Worm (Caenorhabditis elegans) whole organism, L1 larva: ENCODE results near the gene wdr-4.
A peak's percentile ranks its signal among the peaks of the same experiment; 100 is the strongest.

Experiments used
- C16A3.4 ChIP-seq: fragments of 150-350 bp; optimal IDR thresholded peaks from 2 replicates; lab custom pipeline; 2014; ENCODE audit warnings: missing biosample characterization, missing genetic modification characterization
- C34B4.2 ChIP-seq: sonication (generic microtip); optimal IDR thresholded peaks from 2 replicates; lab custom pipeline; 2017; ENCODE audit warnings: mild to moderate bottlenecking, missing genetic modification characterization, missing compliant biosample characterization
- aly-2 ChIP-seq: fragments of 150-350 bp; optimal IDR thresholded peaks from 2 replicates; lab custom pipeline; 2014; ENCODE audit warnings: missing biosample characterization, missing genetic modification characterization
- ama-1 ChIP-seq: fragments of 150-350 bp; optimal IDR thresholded peaks from 2 replicates; lab custom pipeline; 2014
- blmp-1 ChIP-seq: fragments of 150-350 bp; optimal IDR thresholded peaks from 2 replicates; lab custom pipeline; 2014; ENCODE audit warnings: missing biosample characterization, missing genetic modification characterization
- ceh-8 ChIP-seq: fragments of 200-800 bp; sonication (Bioruptor generic); optimal IDR thresholded peaks from 2 replicates; lab custom pipeline; 2018; ENCODE audit warnings: mild to moderate bottlenecking, missing genetic modification characterization, moderate library complexity, missing compliant biosample characterization
- ceh-82 ChIP-seq, 3 experiments: fragments of 150-350 bp in 1 of 3; sonication (generic microtip) in 2 of 3; optimal IDR thresholded peaks; 2 replicates each; lab custom pipeline; 2014 to 2017; ENCODE audit warnings: missing biosample characterization in 3 of 3, missing genetic modification characterization in 3 of 3
- ces-1 ChIP-seq: fragments of 150-350 bp; optimal IDR thresholded peaks from 2 replicates; lab custom pipeline; 2014; ENCODE audit warnings: missing biosample characterization, missing genetic modification reagents, missing genetic modification characterization
- dpl-1 ChIP-seq, 3 experiments: fragments of 150-350 bp in 2 of 3; sonication (generic microtip) in 1 of 3; optimal IDR thresholded peaks; 2 replicates each; lab custom pipeline; 2014 to 2017; ENCODE audit warnings: missing biosample characterization in 3 of 3, missing genetic modification characterization in 3 of 3, missing genetic modification reagents in 3 of 3
- dsc-1 ChIP-seq: sonication (generic microtip); optimal IDR thresholded peaks from 2 replicates; lab custom pipeline; 2016; ENCODE audit warnings: mild to moderate bottlenecking, missing genetic modification characterization, missing compliant biosample characterization
- efl-1 ChIP-seq, 4 experiments: fragments of 150-350 bp; optimal IDR thresholded peaks in 3 of 4; peaks in 1 of 4; 1 replicate in 1 of 4; 2 replicates in 3 of 4; lab custom pipeline; 2014; ENCODE audit warnings: missing biosample characterization in 2 of 4, missing genetic modification characterization in 2 of 4, missing genetic modification reagents in 2 of 4
- egl-13 ChIP-seq: sonication (generic microtip); optimal IDR thresholded peaks from 2 replicates; lab custom pipeline; 2016; ENCODE audit warnings: missing genotype, missing genetic modification reagents, missing genetic modification characterization, missing compliant biosample characterization
- elt-2 ChIP-seq: sonication (generic microtip); optimal IDR thresholded peaks from 2 replicates; lab custom pipeline; 2016; ENCODE audit warnings: missing genetic modification characterization, mild to moderate bottlenecking, inconsistent platforms, missing compliant biosample characterization, missing genetic modification reagents
- ets-5 ChIP-seq: fragments of 200-800 bp; sonication (Bioruptor generic); IDR thresholded peaks from 2 replicates; pipeline ENCODE4 v1.3.6; 2022; ENCODE audit warnings: missing genetic modification characterization, missing compliant biosample characterization
- fkh-10 ChIP-seq: sonication (generic microtip); optimal IDR thresholded peaks from 2 replicates; lab custom pipeline; 2017; ENCODE audit warnings: missing biosample characterization, missing genetic modification reagents, missing genetic modification characterization
- fkh-4 ChIP-seq: sonication (generic microtip); optimal IDR thresholded peaks from 2 replicates; lab custom pipeline; 2016; ENCODE audit warnings: missing compliant biosample characterization, missing genetic modification characterization, borderline replicate concordance
- fkh-8 ChIP-seq: sonication (generic microtip); optimal IDR thresholded peaks from 2 replicates; lab custom pipeline; 2016; ENCODE audit warnings: mild to moderate bottlenecking, missing genetic modification characterization, missing compliant biosample characterization
- grh-1 ChIP-seq: fragments of 200-800 bp; sonication (Bioruptor generic); IDR thresholded peaks from 2 replicates; pipeline ENCODE4 v1.3.6; 2022; ENCODE audit warnings: missing genetic modification reagents, missing genetic modification characterization, missing compliant biosample characterization
- hlh-17 ChIP-seq: fragments of 200-800 bp; sonication (Bioruptor generic); optimal IDR thresholded peaks from 2 replicates; lab custom pipeline; 2018; ENCODE audit warnings: missing genetic modification characterization, mild to moderate bottlenecking, missing compliant biosample characterization, moderate library complexity, borderline replicate concordance
- hlh-4 ChIP-seq: sonication (generic microtip); optimal IDR thresholded peaks from 2 replicates; lab custom pipeline; 2016; ENCODE audit warnings: mild to moderate bottlenecking, missing genetic modification characterization, missing compliant biosample characterization
- hpl-2 ChIP-seq: fragments of 150-350 bp; optimal IDR thresholded peaks from 2 replicates; lab custom pipeline; 2014; ENCODE audit warnings: missing biosample characterization, missing genetic modification reagents, missing genetic modification characterization
- isw-1 ChIP-seq: fragments of 200-800 bp; sonication (Bioruptor generic); IDR thresholded peaks from 2 replicates; pipeline ENCODE4 v1.3.6; 2022; ENCODE audit warnings: missing genetic modification characterization, missing compliant biosample characterization
- lin-14 ChIP-seq: fragments of 200-800 bp; sonication (Bioruptor generic); optimal IDR thresholded peaks from 2 replicates; lab custom pipeline; 2018; ENCODE audit warnings: mild to moderate bottlenecking, missing genetic modification characterization, moderate library complexity, missing compliant biosample characterization
- lin-15B ChIP-seq: fragments of 150-350 bp; sonication (generic microtip); optimal IDR thresholded peaks from 3 replicates; lab custom pipeline; 2014; ENCODE audit warnings: missing biosample characterization, missing genetic modification characterization
- lsy-2 ChIP-seq, 2 experiments: fragments of 150-350 bp; optimal IDR thresholded peaks; 2 replicates each; lab custom pipeline; 2014; ENCODE audit warnings: missing biosample characterization in 2 of 2, missing genetic modification characterization in 2 of 2
- mab-9 ChIP-seq: fragments of 200-800 bp; sonication (Bioruptor generic); IDR thresholded peaks from 2 replicates; pipeline ENCODE4 v1.3.6; 2022; ENCODE audit warnings: missing genetic modification reagents, missing genetic modification characterization, missing compliant biosample characterization
- mef-2 ChIP-seq: fragments of 150-350 bp; optimal IDR thresholded peaks from 2 replicates; lab custom pipeline; 2014; ENCODE audit warnings: missing biosample characterization, missing genetic modification characterization
- mep-1 ChIP-seq: fragments of 150-350 bp; optimal IDR thresholded peaks from 2 replicates; lab custom pipeline; 2014; ENCODE audit warnings: missing biosample characterization, missing genetic modification characterization
- nhr-19 ChIP-seq: fragments of 200-800 bp; sonication (Bioruptor generic); conservative IDR thresholded peaks from 2 replicates; pipeline ENCODE4 v1.3.6; 2022; ENCODE audit warnings: missing genetic modification characterization, missing compliant biosample characterization
- nhr-20 ChIP-seq: sonication (generic microtip); optimal IDR thresholded peaks from 2 replicates; lab custom pipeline; 2016; ENCODE audit warnings: mild to moderate bottlenecking, missing genetic modification characterization, missing compliant biosample characterization
- nhr-28 ChIP-seq: fragments of 150-350 bp; optimal IDR thresholded peaks from 2 replicates; lab custom pipeline; 2014; ENCODE audit warnings: missing biosample characterization, missing genetic modification characterization
- nhr-47 ChIP-seq: sonication (generic microtip); optimal IDR thresholded peaks from 2 replicates; lab custom pipeline; 2016; ENCODE audit warnings: mild to moderate bottlenecking, missing genetic modification characterization, moderate library complexity, missing compliant biosample characterization
- nhr-77 ChIP-seq: fragments of 150-350 bp; optimal IDR thresholded peaks from 2 replicates; lab custom pipeline; 2014; ENCODE audit warnings: missing biosample characterization, missing genetic modification characterization
- nhr-85 ChIP-seq: sonication (generic microtip); peaks from one replicate; lab custom pipeline; 2016; ENCODE audit warnings: missing genetic modification characterization, inconsistent platforms, missing compliant biosample characterization
- rnt-1 ChIP-seq: sonication (generic microtip); optimal IDR thresholded peaks from 2 replicates; lab custom pipeline; 2016; ENCODE audit warnings: mild to moderate bottlenecking, missing genetic modification characterization, moderate library complexity, missing compliant biosample characterization
- snu-23 ChIP-seq: sonication (generic microtip); optimal IDR thresholded peaks from 2 replicates; lab custom pipeline; 2016; ENCODE audit warnings: missing genetic modification characterization, missing compliant biosample characterization
- swsn-7 ChIP-seq: sonication (generic microtip); optimal IDR thresholded peaks from 2 replicates; lab custom pipeline; 2016; ENCODE audit warnings: missing genetic modification characterization, missing compliant biosample characterization
- tbx-2 ChIP-seq: sonication (generic microtip); optimal IDR thresholded peaks from 2 replicates; lab custom pipeline; 2016; ENCODE audit warnings: missing genetic modification characterization, missing compliant biosample characterization
- unc-130 ChIP-seq: fragments of 150-350 bp; optimal IDR thresholded peaks from 2 replicates; lab custom pipeline; 2017; ENCODE audit warnings: missing biosample characterization, missing genetic modification characterization, inconsistent platforms
- unc-98 ChIP-seq: fragments of 200-800 bp; sonication (Bioruptor generic); IDR thresholded peaks from 2 replicates; pipeline ENCODE4 v1.3.6; 2022; ENCODE audit warnings: missing genetic modification characterization, missing compliant biosample characterization
- xbp-1 ChIP-seq: sonication (generic microtip); optimal IDR thresholded peaks from 2 replicates; lab custom pipeline; 2016; ENCODE audit warnings: missing genetic modification characterization, missing compliant biosample characterization
- zip-4 ChIP-seq: fragments of 200-800 bp; sonication (Bioruptor generic); optimal IDR thresholded peaks from 2 replicates; lab custom pipeline; 2018; ENCODE audit warnings: mild to moderate bottlenecking, missing genetic modification characterization, moderate library complexity, missing compliant biosample characterization
- ztf-11 ChIP-seq, 2 experiments: sonication (generic microtip); optimal IDR thresholded peaks; 2 replicates each; lab custom pipeline; 2016 to 2017; ENCODE audit warnings: missing genetic modification characterization in 2 of 2, missing biosample characterization in 1 of 2, missing compliant biosample characterization in 1 of 2
- ztf-4 ChIP-seq: fragments of 150-350 bp; optimal IDR thresholded peaks from 2 replicates; lab custom pipeline; 2014; ENCODE audit warnings: missing biosample characterization, missing genetic modification characterization

Gene wdr-4

ce11 chrIII:6734420-6734819, 8.8 kb downstream of the wdr-4 start, which contains the start of gene Y102E9.3:
Y102E9.3 (minus strand) TSS chrIII:6734520.
- TF ChIP-seq lin-15B (tag; lab: Kevin White, UChicago) = no peak
- TF ChIP-seq grh-1 (GFP tag; lab: Robert Waterston, UW) = no peak

ce11 chrIII:6736566-6736965, 11.0 kb downstream of the wdr-4 start, which contains the start of gene Y102E9.6:
Y102E9.6 (minus strand) TSS chrIII:6736666.
- TF ChIP-seq zip-4 (GFP tag; lab: Kevin White, UChicago) = no peak
- no peak for TF ChIP-seq efl-1 (optimal IDR thresholded peaks at IDR 0.05; lab: Kevin White, UChicago)
- TF ChIP-seq efl-1 (GFP tag; optimal IDR thresholded peaks at IDR 0.05 in 1 of 2; lab: Kevin White, UChicago) = peak in 1 of 2 experiments; percentile 68
- TF ChIP-seq nhr-28 (tag; lab: Kevin White, UChicago) = no peak
- no peak for TF ChIP-seq hpl-2 (GFP tag; lab: Kevin White, UChicago)

- TF ChIP-seq C34B4.2 = no peak
- no peak for TF ChIP-seq lsy-2 (tag; optimal IDR thresholded peaks at IDR 0.05; lab: Kevin White, UChicago)
- TF ChIP-seq mep-1 (tag; lab: Kevin White, UChicago) = no peak
- no peak for TF ChIP-seq hpl-2 (GFP tag; lab: Kevin White, UChicago)
- TF ChIP-seq ama-1 (lab: Kevin White, UChicago) = no peak
- TF ChIP-seq isw-1 = no peak
- no peak for TF ChIP-seq dpl-1 (GFP tag; optimal IDR thresholded peaks at IDR 0.05; lab: Kevin White, UChicago)
- no peak for TF ChIP-seq C16A3.4 (tag; lab: Kevin White, UChicago)
- TF ChIP-seq blmp-1 (tag; lab: Kevin White, UChicago) = no peak
- TF ChIP-seq xbp-1 (tag; lab: Kevin White, UChicago) = no peak
- TF ChIP-seq hlh-4 = no peak
- TF ChIP-seq fkh-8 (tag; lab: Kevin White, UChicago) = no peak
- no peak for TF ChIP-seq egl-13 (tag; lab: Kevin White, UChicago)
- no peak for TF ChIP-seq ceh-82 (tag; optimal IDR thresholded peaks at IDR 0.05; lab: Kevin White, UChicago)
- TF ChIP-seq mab-9 = no peak
- TF ChIP-seq nhr-19 (GFP tag; lab: Robert Waterston, UW) = no peak
- no peak for TF ChIP-seq ztf-11 (tag; optimal IDR thresholded peaks at IDR 0.05; lab: Kevin White, UChicago)
- TF ChIP-seq ces-1 (GFP tag; lab: Kevin White, UChicago) = no peak
Observed at ce11 chrIII:6736971-6737370, 11.4 kb downstream of the wdr-4 start, which contains the start of gene K07E12.2. K07E12.2 (plus strand) TSS chrIII:6737271.

- TF ChIP-seq nhr-77 (tag; lab: Kevin White, UChicago) (no peak), xbp-1 (tag; lab: Kevin White, UChicago) (no peak), dsc-1 (tag; lab: Kevin White, UChicago) (peak; percentile 91), fkh-4 (peak; percentile 76), hlh-17 (GFP tag; lab: Kevin White, UChicago) (no peak), ztf-4 (no peak), efl-1 (optimal IDR thresholded peaks at IDR 0.05; lab: Kevin White, UChicago) (no peak), efl-1 (GFP tag; optimal IDR thresholded peaks at IDR 0.05 in 1 of 2; lab: Kevin White, UChicago) (peak in 1 of 2 experiments; percentile 25)
Observed at ce11 chrIII:6740072-6740471, 14.5 kb downstream of the wdr-4 start.

DNA sequence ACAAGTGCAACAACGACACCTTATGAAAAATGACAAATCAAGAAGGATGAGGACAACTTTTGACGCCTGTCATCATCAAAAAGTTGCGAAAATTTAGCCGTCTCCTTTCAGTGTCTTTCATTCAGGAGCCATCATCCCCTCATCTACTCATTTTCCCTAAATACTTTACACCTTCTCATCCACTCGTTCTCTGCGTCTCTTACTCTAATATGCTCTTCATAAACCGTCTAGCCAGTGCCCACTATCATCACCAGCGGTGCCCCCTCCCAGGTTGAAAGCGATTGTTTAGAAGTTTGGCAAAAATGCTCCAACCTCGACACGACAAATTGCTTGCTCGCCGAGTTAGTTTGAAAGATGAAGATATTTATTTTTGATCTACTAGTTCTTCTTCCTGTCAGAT, 17.0 kb downstream of the wdr-4 start:
- TF ChIP-seq dsc-1 (tag; lab: Kevin White, UChicago) = no peak
- TF ChIP-seq lin-14 (GFP tag; lab: Kevin White, UChicago) = peak; percentile 34
- no peak for TF ChIP-seq swsn-7
- no peak for TF ChIP-seq nhr-20 (tag; lab: Kevin White, UChicago)
- TF ChIP-seq nhr-85 = no peak
- no peak for TF ChIP-seq mab-9
- TF ChIP-seq ets-5 (GFP tag; lab: Robert Waterston, UW) = no peak
- TF ChIP-seq ceh-8 = no peak
- no peak for TF ChIP-seq C16A3.4 (tag; lab: Kevin White, UChicago)
- TF ChIP-seq efl-1 (optimal IDR thresholded peaks at IDR 0.05; lab: Kevin White, UChicago) = no peak
- peak in 1 of 2 experiments; percentile 41 for TF ChIP-seq efl-1 (GFP tag; optimal IDR thresholded peaks at IDR 0.05 in 1 of 2; lab: Kevin White, UChicago)
- no peak for TF ChIP-seq C34B4.2
- no peak for TF ChIP-seq fkh-10 (GFP tag; lab: Kevin White, UChicago)
- TF ChIP-seq rnt-1 (tag; lab: Kevin White, UChicago) = peak; percentile 44
- no peak for TF ChIP-seq nhr-47 (tag; lab: Kevin White, UChicago)
- TF ChIP-seq aly-2 (tag; lab: Kevin White, UChicago) = no peak
- TF ChIP-seq unc-130 (tag; lab: Kevin White, UChicago) = no peak
- TF ChIP-seq unc-98 (GFP tag; lab: Robert Waterston, UW) = no peak
- peak in 1 of 2 experiments; percentile 6 for TF ChIP-seq lsy-2 (tag; optimal IDR thresholded peaks at IDR 0.05; lab: Kevin White, UChicago)
- no peak for TF ChIP-seq elt-2 (tag; lab: Kevin White, UChicago)
- TF ChIP-seq snu-23 (GFP tag; lab: Kevin White, UChicago) = no peak
- TF ChIP-seq mef-2 (tag; lab: Kevin White, UChicago) = no peak
- no peak for TF ChIP-seq tbx-2 (tag; lab: Kevin White, UChicago)
- TF ChIP-seq lin-15B (tag; lab: Kevin White, UChicago) = no peak
